Worm (Caenorhabditis elegans) whole organism, L1 larva: ENCODE results near the gene Y42A5A.3.
A peak's percentile ranks its signal among the peaks of the same experiment; 100 is the strongest.

Experiments
- C04F5.9 ChIP-seq: sonication (generic microtip); optimal IDR thresholded peaks from 2 replicates; lab custom pipeline; 2016; ENCODE audit warnings: missing genetic modification characterization, missing compliant biosample characterization
- C16A3.4 ChIP-seq: fragments of 150-350 bp; optimal IDR thresholded peaks from 2 replicates; lab custom pipeline; 2014; ENCODE audit warnings: missing biosample characterization, missing genetic modification characterization
- C34B4.2 ChIP-seq: sonication (generic microtip); optimal IDR thresholded peaks from 2 replicates; lab custom pipeline; 2017; ENCODE audit warnings: mild to moderate bottlenecking, missing genetic modification characterization, missing compliant biosample characterization
- Y116A8C.19 ChIP-seq: sonication (generic microtip); optimal IDR thresholded peaks from 2 replicates; lab custom pipeline; 2016; ENCODE audit warnings: missing compliant biosample characterization, missing genetic modification characterization, borderline replicate concordance
- aha-1 ChIP-seq: fragments of 150-350 bp; optimal IDR thresholded peaks from 2 replicates; lab custom pipeline; 2014; ENCODE audit warnings: missing biosample characterization, missing genetic modification characterization
- aly-2 ChIP-seq: fragments of 150-350 bp; optimal IDR thresholded peaks from 2 replicates; lab custom pipeline; 2014; ENCODE audit warnings: missing biosample characterization, missing genetic modification characterization
- ceh-63 ChIP-seq: fragments of 200-800 bp; sonication (Bioruptor generic); optimal IDR thresholded peaks from 2 replicates; lab custom pipeline; 2018; ENCODE audit warnings: mild to moderate bottlenecking, missing genetic modification characterization, missing compliant biosample characterization
- ceh-82 ChIP-seq, 3 experiments: fragments of 150-350 bp in 1 of 3; sonication (generic microtip) in 2 of 3; optimal IDR thresholded peaks; 2 replicates each; lab custom pipeline; 2014 to 2017; ENCODE audit warnings: missing biosample characterization in 3 of 3, missing genetic modification characterization in 3 of 3
- ceh-88 ChIP-seq: fragments of 200-800 bp; sonication (Bioruptor generic); IDR thresholded peaks from 2 replicates; pipeline ENCODE4 v1.3.6; 2022; ENCODE audit warnings: missing genetic modification characterization, missing compliant biosample characterization
- ceh-90 ChIP-seq: sonication (generic microtip); optimal IDR thresholded peaks from 2 replicates; lab custom pipeline; 2016; ENCODE audit warnings: missing genetic modification characterization, missing compliant biosample characterization
- ces-1 ChIP-seq: fragments of 150-350 bp; optimal IDR thresholded peaks from 2 replicates; lab custom pipeline; 2014; ENCODE audit warnings: missing biosample characterization, missing genetic modification reagents, missing genetic modification characterization
- dpl-1 ChIP-seq, 3 experiments: fragments of 150-350 bp in 2 of 3; sonication (generic microtip) in 1 of 3; optimal IDR thresholded peaks; 2 replicates each; lab custom pipeline; 2014 to 2017; ENCODE audit warnings: missing biosample characterization in 3 of 3, missing genetic modification characterization in 3 of 3, missing genetic modification reagents in 3 of 3
- dsc-1 ChIP-seq: sonication (generic microtip); optimal IDR thresholded peaks from 2 replicates; lab custom pipeline; 2016; ENCODE audit warnings: mild to moderate bottlenecking, missing genetic modification characterization, missing compliant biosample characterization
- efl-1 ChIP-seq, 4 experiments: fragments of 150-350 bp; optimal IDR thresholded peaks in 3 of 4; peaks in 1 of 4; 1 replicate in 1 of 4; 2 replicates in 3 of 4; lab custom pipeline; 2014; ENCODE audit warnings: missing biosample characterization in 2 of 4, missing genetic modification characterization in 2 of 4, missing genetic modification reagents in 2 of 4
- efl-3 ChIP-seq: fragments of 200-800 bp; sonication (Bioruptor generic); optimal IDR thresholded peaks from 2 replicates; lab custom pipeline; 2018; ENCODE audit warnings: mild to moderate bottlenecking, missing genetic modification characterization, missing compliant biosample characterization
- egl-27 ChIP-seq, 2 experiments: fragments of 150-350 bp in 1 of 2; sonication (generic microtip); optimal IDR thresholded peaks; 3 replicates each; lab custom pipeline; 2017 to 2018; ENCODE audit warnings: missing biosample characterization in 2 of 2, missing genetic modification characterization in 2 of 2, missing genetic modification reagents in 2 of 2
- elt-2 ChIP-seq: sonication (generic microtip); optimal IDR thresholded peaks from 2 replicates; lab custom pipeline; 2016; ENCODE audit warnings: missing genetic modification characterization, mild to moderate bottlenecking, inconsistent platforms, missing compliant biosample characterization, missing genetic modification reagents
- ets-5 ChIP-seq: fragments of 200-800 bp; sonication (Bioruptor generic); IDR thresholded peaks from 2 replicates; pipeline ENCODE4 v1.3.6; 2022; ENCODE audit warnings: missing genetic modification characterization, missing compliant biosample characterization
- fkh-10 ChIP-seq: sonication (generic microtip); optimal IDR thresholded peaks from 2 replicates; lab custom pipeline; 2017; ENCODE audit warnings: missing biosample characterization, missing genetic modification reagents, missing genetic modification characterization
- fkh-4 ChIP-seq: sonication (generic microtip); optimal IDR thresholded peaks from 2 replicates; lab custom pipeline; 2016; ENCODE audit warnings: missing compliant biosample characterization, missing genetic modification characterization, borderline replicate concordance
- fkh-8 ChIP-seq: sonication (generic microtip); optimal IDR thresholded peaks from 2 replicates; lab custom pipeline; 2016; ENCODE audit warnings: mild to moderate bottlenecking, missing genetic modification characterization, missing compliant biosample characterization
- hlh-17 ChIP-seq: fragments of 200-800 bp; sonication (Bioruptor generic); optimal IDR thresholded peaks from 2 replicates; lab custom pipeline; 2018; ENCODE audit warnings: missing genetic modification characterization, mild to moderate bottlenecking, missing compliant biosample characterization, moderate library complexity, borderline replicate concordance
- hlh-4 ChIP-seq: sonication (generic microtip); optimal IDR thresholded peaks from 2 replicates; lab custom pipeline; 2016; ENCODE audit warnings: mild to moderate bottlenecking, missing genetic modification characterization, missing compliant biosample characterization
- irx-1 ChIP-seq: sonication (generic microtip); optimal IDR thresholded peaks from 2 replicates; lab custom pipeline; 2016; ENCODE audit warnings: missing genetic modification characterization, missing compliant biosample characterization
- isw-1 ChIP-seq: fragments of 200-800 bp; sonication (Bioruptor generic); IDR thresholded peaks from 2 replicates; pipeline ENCODE4 v1.3.6; 2022; ENCODE audit warnings: missing genetic modification characterization, missing compliant biosample characterization
- lin-15B ChIP-seq: fragments of 150-350 bp; sonication (generic microtip); optimal IDR thresholded peaks from 3 replicates; lab custom pipeline; 2014; ENCODE audit warnings: missing biosample characterization, missing genetic modification characterization
- lin-35 ChIP-seq, 2 experiments: fragments of 150-350 bp; optimal IDR thresholded peaks; 2 replicates each; lab custom pipeline; 2014; ENCODE audit warnings: missing biosample characterization in 2 of 2, missing genetic modification characterization in 2 of 2, missing genetic modification reagents in 2 of 2
- lsy-2 ChIP-seq, 2 experiments: fragments of 150-350 bp; optimal IDR thresholded peaks; 2 replicates each; lab custom pipeline; 2014; ENCODE audit warnings: missing biosample characterization in 2 of 2, missing genetic modification characterization in 2 of 2
- mab-9 ChIP-seq: fragments of 200-800 bp; sonication (Bioruptor generic); IDR thresholded peaks from 2 replicates; pipeline ENCODE4 v1.3.6; 2022; ENCODE audit warnings: missing genetic modification reagents, missing genetic modification characterization, missing compliant biosample characterization
- mdl-1 ChIP-seq, 2 experiments: fragments of 150-350 bp; optimal IDR thresholded peaks; 2 replicates each; lab custom pipeline; 2014 to 2017; ENCODE audit warnings: missing biosample characterization in 2 of 2, missing genetic modification characterization in 2 of 2, inconsistent platforms in 1 of 2
- mef-2 ChIP-seq: fragments of 150-350 bp; optimal IDR thresholded peaks from 2 replicates; lab custom pipeline; 2014; ENCODE audit warnings: missing biosample characterization, missing genetic modification characterization
- mep-1 ChIP-seq: fragments of 150-350 bp; optimal IDR thresholded peaks from 2 replicates; lab custom pipeline; 2014; ENCODE audit warnings: missing biosample characterization, missing genetic modification characterization
- nhr-11 ChIP-seq: fragments of 150-350 bp; optimal IDR thresholded peaks from 2 replicates; lab custom pipeline; 2014; ENCODE audit warnings: missing biosample characterization, missing genetic modification characterization
- nhr-19 ChIP-seq: fragments of 200-800 bp; sonication (Bioruptor generic); conservative IDR thresholded peaks from 2 replicates; pipeline ENCODE4 v1.3.6; 2022; ENCODE audit warnings: missing genetic modification characterization, missing compliant biosample characterization
- nhr-237 ChIP-seq: fragments of 150-350 bp; optimal IDR thresholded peaks from 2 replicates; lab custom pipeline; 2014; ENCODE audit warnings: missing biosample characterization, missing genetic modification characterization
- nhr-28 ChIP-seq: fragments of 150-350 bp; optimal IDR thresholded peaks from 2 replicates; lab custom pipeline; 2014; ENCODE audit warnings: missing biosample characterization, missing genetic modification characterization
- nhr-90 ChIP-seq: sonication (generic microtip); optimal IDR thresholded peaks from 2 replicates; lab custom pipeline; 2016; ENCODE audit warnings: mild to moderate bottlenecking, missing genetic modification characterization, missing compliant biosample characterization; ENCODE audit not compliant: poor library complexity
- pag-3 ChIP-seq: sonication (generic microtip); optimal IDR thresholded peaks from 2 replicates; lab custom pipeline; 2017; ENCODE audit warnings: missing genetic modification characterization, mild to moderate bottlenecking, missing compliant biosample characterization, antibody characterized with exemption, borderline replicate concordance; ENCODE audit not compliant: insufficient read depth
- rnt-1 ChIP-seq: sonication (generic microtip); optimal IDR thresholded peaks from 2 replicates; lab custom pipeline; 2016; ENCODE audit warnings: mild to moderate bottlenecking, missing genetic modification characterization, moderate library complexity, missing compliant biosample characterization
- skn-1 ChIP-seq: fragments of 150-350 bp; optimal IDR thresholded peaks from 2 replicates; lab custom pipeline; 2014; ENCODE audit warnings: missing biosample characterization, missing genetic modification characterization
- snu-23 ChIP-seq: sonication (generic microtip); optimal IDR thresholded peaks from 2 replicates; lab custom pipeline; 2016; ENCODE audit warnings: missing genetic modification characterization, missing compliant biosample characterization
- sox-4 ChIP-seq: sonication (generic microtip); optimal IDR thresholded peaks from 2 replicates; lab custom pipeline; 2016; ENCODE audit warnings: missing genetic modification characterization, missing compliant biosample characterization
- sup-37 ChIP-seq: fragments of 200-800 bp; sonication (Bioruptor generic); optimal IDR thresholded peaks from 2 replicates; lab custom pipeline; 2018; ENCODE audit warnings: mild to moderate bottlenecking, missing genetic modification characterization, missing compliant biosample characterization
- tlp-1 ChIP-seq: fragments of 150-350 bp; optimal IDR thresholded peaks from 2 replicates; lab custom pipeline; 2014; ENCODE audit warnings: missing biosample characterization, missing genetic modification characterization
- unc-130 ChIP-seq: fragments of 150-350 bp; optimal IDR thresholded peaks from 2 replicates; lab custom pipeline; 2017; ENCODE audit warnings: missing biosample characterization, missing genetic modification characterization, inconsistent platforms
- unc-62 ChIP-seq: fragments of 150-350 bp; optimal IDR thresholded peaks from 2 replicates; lab custom pipeline; 2014; ENCODE audit warnings: missing biosample characterization, missing genetic modification reagents, missing genetic modification characterization
- unc-86 ChIP-seq: sonication (generic microtip); optimal IDR thresholded peaks from 2 replicates; lab custom pipeline; 2016; ENCODE audit warnings: missing genetic modification characterization, missing compliant biosample characterization
- unc-98 ChIP-seq: fragments of 200-800 bp; sonication (Bioruptor generic); IDR thresholded peaks from 2 replicates; pipeline ENCODE4 v1.3.6; 2022; ENCODE audit warnings: missing genetic modification characterization, missing compliant biosample characterization
- xbp-1 ChIP-seq: sonication (generic microtip); optimal IDR thresholded peaks from 2 replicates; lab custom pipeline; 2016; ENCODE audit warnings: missing genetic modification characterization, missing compliant biosample characterization
- zag-1 ChIP-seq: fragments of 150-350 bp; optimal IDR thresholded peaks from 2 replicates; lab custom pipeline; 2014; ENCODE audit warnings: missing biosample characterization, missing genetic modification characterization
- ztf-11 ChIP-seq, 2 experiments: sonication (generic microtip); optimal IDR thresholded peaks; 2 replicates each; lab custom pipeline; 2016 to 2017; ENCODE audit warnings: missing genetic modification characterization in 2 of 2, missing biosample characterization in 1 of 2, missing compliant biosample characterization in 1 of 2
- ztf-4 ChIP-seq: fragments of 150-350 bp; optimal IDR thresholded peaks from 2 replicates; lab custom pipeline; 2014; ENCODE audit warnings: missing biosample characterization, missing genetic modification characterization

Y42A5A.3 gene

DNA sequence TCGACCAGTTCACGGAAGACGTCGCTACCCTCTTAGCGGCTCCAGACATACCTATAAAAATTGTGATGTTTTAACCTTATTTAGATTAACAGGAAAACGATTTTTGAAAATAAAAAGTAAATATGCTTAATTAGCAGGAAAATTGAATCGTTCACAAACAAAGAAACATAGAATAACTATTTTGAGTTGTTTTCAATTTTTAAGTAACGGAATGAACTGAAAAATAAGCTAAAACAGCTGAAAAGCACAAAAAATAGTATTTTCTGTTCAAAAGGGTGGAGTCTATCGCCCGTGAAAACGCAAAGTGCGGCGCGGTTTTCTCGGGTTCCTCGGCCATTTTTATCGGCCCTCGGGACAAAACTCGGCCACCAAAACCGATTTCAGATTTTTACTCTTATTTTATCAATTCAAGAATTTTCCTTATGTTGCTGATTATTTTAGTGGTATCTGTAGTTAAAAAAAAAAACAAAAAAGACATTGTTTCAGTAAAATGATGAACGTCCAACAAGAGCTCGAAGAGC, 28.1 kb upstream of the Y42A5A.3 start, which contains the start of the genes atp-5 and lmtr-3 (continued):
- TF ChIP-seq aly-2 (tag; lab: Kevin White, UChicago) (no peak), irx-1 (tag; lab: Kevin White, UChicago) (peak; percentile 79), mab-9 (GFP tag; lab: Robert Waterston, UW) (peak; percentile 70; the same call in 1 of the 2 replicates), lin-35 (GFP tag; optimal IDR thresholded peaks at IDR 0.05; lab: Kevin White, UChicago) (peak; percentile 70 to 80), dpl-1 (GFP tag; optimal IDR thresholded peaks at IDR 0.05; lab: Kevin White, UChicago) (peak; percentile 68 to 81 (median 69)), lsy-2 (tag; optimal IDR thresholded peaks at IDR 0.05; lab: Kevin White, UChicago) (peak; percentile 66 to 78), pag-3 (tag; lab: Kevin White, UChicago) (peak; percentile 1), isw-1 (GFP tag; lab: Robert Waterston, UW) (peak; percentile 65), Y116A8C.19 (tag; lab: Kevin White, UChicago) (no peak), ztf-4 (tag; lab: Kevin White, UChicago) (no peak), unc-98 (GFP tag; lab: Robert Waterston, UW) (peak; percentile 52), nhr-28 (tag; lab: Kevin White, UChicago) (no peak), egl-27 (tag; optimal IDR thresholded peaks at IDR 0.05; lab: Kevin White, UChicago) (no peak), nhr-237 (tag; lab: Kevin White, UChicago) (no peak), fkh-10 (GFP tag; lab: Kevin White, UChicago) (no peak), fkh-4 (tag; lab: Kevin White, UChicago) (peak; percentile 82), ceh-90 (peak; percentile 86), sup-37 (GFP tag; lab: Kevin White, UChicago) (no peak), hlh-4 (tag; lab: Kevin White, UChicago) (no peak), unc-86 (tag; lab: Kevin White, UChicago) (peak; percentile 58), xbp-1 (tag; lab: Kevin White, UChicago) (peak; percentile 66), snu-23 (GFP tag; lab: Kevin White, UChicago) (peak; percentile 82), nhr-11 (tag; lab: Kevin White, UChicago) (no peak), elt-2 (tag; lab: Kevin White, UChicago) (peak; percentile 30), skn-1 (tag; lab: Kevin White, UChicago) (peak; percentile 70), ceh-82 (tag; optimal IDR thresholded peaks at IDR 0.05; lab: Kevin White, UChicago) (peak; percentile 15 to 81 (median 53)), C04F5.9 (tag; lab: Kevin White, UChicago) (peak; percentile 32), nhr-19 (GFP tag; lab: Robert Waterston, UW) (peak; percentile 75), rnt-1 (tag; lab: Kevin White, UChicago) (peak; percentile 98), nhr-90 (peak; percentile 83), dsc-1 (peak; percentile 72), mep-1 (tag; lab: Kevin White, UChicago) (peak; percentile 75), C16A3.4 (tag; lab: Kevin White, UChicago) (peak; percentile 73), unc-62 (GFP tag; lab: Kevin White, UChicago) (no peak), zag-1 (tag; lab: Kevin White, UChicago) (no peak), efl-1 (optimal IDR thresholded peaks at IDR 0.05; lab: Kevin White, UChicago) (peak; percentile 70 to 71), efl-1 (GFP tag; optimal IDR thresholded peaks at IDR 0.05 in 1 of 2; lab: Kevin White, UChicago) (peak; percentile 74 to 95), lin-15B (tag; lab: Kevin White, UChicago) (peak; percentile 64), ets-5 (GFP tag; lab: Robert Waterston, UW) (no peak), efl-3 (GFP tag; lab: Kevin White, UChicago) (no peak), ztf-11 (tag; optimal IDR thresholded peaks at IDR 0.05; lab: Kevin White, UChicago) (peak in 1 of 2 experiments; percentile 81), aha-1 (tag; lab: Kevin White, UChicago) (no peak), mdl-1 (tag; optimal IDR thresholded peaks at IDR 0.05; lab: Kevin White, UChicago) (peak in 1 of 2 experiments; percentile 55), tlp-1 (no peak), ceh-63 (GFP tag; lab: Kevin White, UChicago) (no peak), ces-1 (no peak), ceh-88 (GFP tag; lab: Robert Waterston, UW) (no peak), sox-4 (tag; lab: Kevin White, UChicago) (peak; percentile 53), unc-130 (tag; lab: Kevin White, UChicago) (peak; percentile 62), mef-2 (no peak), C34B4.2 (tag; lab: Kevin White, UChicago) (no peak), hlh-17 (no peak), fkh-8 (peak; percentile 85)
